Fruit fly (Drosophila melanogaster): Measurements from ENCODE around the gene Mitofilin.
A peak's percentile ranks its signal among the peaks of the same experiment; 100 is the strongest.

Mitofilin gene

DNA sequence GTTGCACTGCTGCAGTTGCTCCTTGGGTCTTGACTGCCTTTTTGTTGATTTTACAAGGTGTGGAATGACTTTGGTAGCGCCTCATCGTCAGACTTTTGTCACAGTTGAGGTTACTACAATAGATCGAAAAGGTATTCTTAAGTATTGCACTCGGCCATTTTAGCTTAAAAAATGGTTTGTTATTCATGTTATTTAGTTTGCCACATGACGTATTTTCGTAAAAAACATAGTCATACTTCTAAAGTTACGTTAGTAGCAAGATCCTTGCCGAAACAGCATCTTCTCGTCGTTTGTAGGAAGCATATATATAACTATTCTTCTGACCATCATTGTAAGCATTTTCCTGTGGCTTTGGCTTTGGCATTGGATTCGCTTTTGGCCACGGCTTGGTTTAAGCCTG lies 43.7 kb downstream of the Mitofilin start:
- TF ChIP-seq psq (optimal IDR thresholded peaks at IDR 0.05) = no peak
- TF ChIP-seq Dll (optimal IDR thresholded peaks at IDR 0.05) = no peak
- no peak for TF ChIP-seq CG8478 (optimal IDR thresholded peaks at IDR 0.05)
- TF ChIP-seq usp (GFP tag; optimal IDR thresholded peaks at IDR 0.05) = no peak
- no peak for TF ChIP-seq EcR (GFP tag; optimal IDR thresholded peaks at IDR 0.05)
- TF ChIP-seq pan (optimal IDR thresholded peaks at IDR 0.05) = no peak

DNA sequence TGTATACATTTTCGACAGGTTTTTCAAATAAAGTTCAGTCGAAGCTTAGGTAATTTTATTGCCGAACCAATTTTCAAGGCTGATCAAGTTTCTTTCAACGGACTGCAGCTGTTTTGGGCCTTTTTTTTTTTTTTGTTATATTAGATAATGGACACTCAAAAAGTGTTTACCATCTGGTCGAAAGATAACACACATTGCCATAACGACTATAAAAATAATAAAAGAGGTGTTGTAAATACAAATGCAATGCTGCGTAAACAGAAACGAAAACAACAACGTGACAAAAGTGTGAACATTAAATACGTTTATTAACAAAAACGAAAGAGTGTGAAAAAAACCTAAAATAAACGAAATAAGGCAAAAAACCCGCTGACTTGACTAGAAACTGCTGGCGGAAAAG lies 45.4 kb downstream of the Mitofilin start:
- TF ChIP-seq EcR (GFP tag; optimal IDR thresholded peaks at IDR 0.05) = no peak
- no peak for TF ChIP-seq Dll (optimal IDR thresholded peaks at IDR 0.05)
- TF ChIP-seq usp (GFP tag; optimal IDR thresholded peaks at IDR 0.05) = no peak
- no peak for TF ChIP-seq pan (optimal IDR thresholded peaks at IDR 0.05)
- TF ChIP-seq CG8478 (optimal IDR thresholded peaks at IDR 0.05) = no peak
- no peak for TF ChIP-seq psq (optimal IDR thresholded peaks at IDR 0.05)

DNA sequence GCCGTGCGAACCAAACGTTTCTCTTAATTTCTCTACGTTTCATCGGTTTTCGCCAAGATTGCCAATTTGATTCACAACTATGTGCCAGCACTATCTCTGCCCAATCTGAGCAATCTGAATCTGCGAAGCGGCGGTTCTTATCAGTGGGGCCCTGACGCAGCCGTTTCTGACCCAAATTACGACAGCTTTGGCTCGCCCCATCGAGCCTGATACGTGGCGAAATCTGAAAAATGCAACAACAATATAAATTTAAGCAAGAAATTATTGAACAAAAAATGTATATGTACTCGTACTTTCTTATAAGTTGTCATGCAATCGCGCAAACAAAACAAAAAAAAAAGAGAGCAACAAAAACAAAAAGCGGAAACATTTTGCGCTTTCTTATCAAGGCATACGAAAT lies 46.2 kb downstream of the Mitofilin start:
- TF ChIP-seq pan (optimal IDR thresholded peaks at IDR 0.05) (no peak), CG8478 (optimal IDR thresholded peaks at IDR 0.05) (no peak), psq (optimal IDR thresholded peaks at IDR 0.05) (no peak), EcR (GFP tag; optimal IDR thresholded peaks at IDR 0.05) (no peak), Dll (optimal IDR thresholded peaks at IDR 0.05) (no peak), usp (GFP tag; optimal IDR thresholded peaks at IDR 0.05) (no peak)

- TF ChIP-seq EcR (GFP tag; optimal IDR thresholded peaks at IDR 0.05) (peak in 1 of 2 experiments; percentile 64), CG8478 (optimal IDR thresholded peaks at IDR 0.05) (no peak)
Observed at dm6 chr3R:21976355-21976858, 46.7 kb downstream of the Mitofilin start.

- TF ChIP-seq Dll (optimal IDR thresholded peaks at IDR 0.05) (no peak), EcR (GFP tag; optimal IDR thresholded peaks at IDR 0.05) (no peak), usp (GFP tag; optimal IDR thresholded peaks at IDR 0.05) (no peak)
Observed at dm6 chr3R:21973029-21973428, 50.1 kb downstream of the Mitofilin start.

- TF ChIP-seq psq (optimal IDR thresholded peaks at IDR 0.05) (no peak), CG8478 (optimal IDR thresholded peaks at IDR 0.05) (no peak), EcR (GFP tag; optimal IDR thresholded peaks at IDR 0.05) (peak in 1 of 2 experiments; percentile 47)
Observed at dm6 chr3R:21972069-21972468, 51.1 kb downstream of the Mitofilin start.

dm6 chr3R:21971553-21971952 lies 51.6 kb downstream of the Mitofilin start:
- TF ChIP-seq psq (optimal IDR thresholded peaks at IDR 0.05) (no peak), Dll (optimal IDR thresholded peaks at IDR 0.05) (no peak), EcR (GFP tag; optimal IDR thresholded peaks at IDR 0.05) (no peak), CG8478 (optimal IDR thresholded peaks at IDR 0.05) (no peak), pan (optimal IDR thresholded peaks at IDR 0.05) (no peak), usp (GFP tag; optimal IDR thresholded peaks at IDR 0.05) (no peak)

DNA sequence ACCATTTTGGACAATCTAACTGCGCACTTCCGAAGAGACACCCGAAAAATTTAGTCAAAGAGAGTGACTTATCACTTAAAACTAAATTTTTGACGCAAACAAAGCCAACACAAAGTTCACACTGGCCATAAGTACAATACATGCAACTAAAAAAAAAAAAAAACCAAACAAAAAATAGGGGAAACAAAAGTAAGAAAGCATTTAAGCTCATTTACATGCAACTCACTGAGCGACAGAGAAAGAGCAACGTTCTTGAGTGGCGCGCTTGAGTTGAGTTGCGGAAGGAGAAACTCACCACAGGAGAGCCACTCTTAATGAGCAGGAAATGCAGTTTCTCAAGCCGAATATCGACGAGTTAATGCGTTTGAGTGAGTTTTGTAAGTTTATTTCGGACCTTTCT lies 52.0 kb downstream of the Mitofilin start:
- TF ChIP-seq psq (optimal IDR thresholded peaks at IDR 0.05) (no peak), CG8478 (optimal IDR thresholded peaks at IDR 0.05) (no peak), Dll (optimal IDR thresholded peaks at IDR 0.05) (no peak), usp (GFP tag; optimal IDR thresholded peaks at IDR 0.05) (no peak), pan (optimal IDR thresholded peaks at IDR 0.05) (no peak), EcR (GFP tag; optimal IDR thresholded peaks at IDR 0.05) (no peak)

DNA sequence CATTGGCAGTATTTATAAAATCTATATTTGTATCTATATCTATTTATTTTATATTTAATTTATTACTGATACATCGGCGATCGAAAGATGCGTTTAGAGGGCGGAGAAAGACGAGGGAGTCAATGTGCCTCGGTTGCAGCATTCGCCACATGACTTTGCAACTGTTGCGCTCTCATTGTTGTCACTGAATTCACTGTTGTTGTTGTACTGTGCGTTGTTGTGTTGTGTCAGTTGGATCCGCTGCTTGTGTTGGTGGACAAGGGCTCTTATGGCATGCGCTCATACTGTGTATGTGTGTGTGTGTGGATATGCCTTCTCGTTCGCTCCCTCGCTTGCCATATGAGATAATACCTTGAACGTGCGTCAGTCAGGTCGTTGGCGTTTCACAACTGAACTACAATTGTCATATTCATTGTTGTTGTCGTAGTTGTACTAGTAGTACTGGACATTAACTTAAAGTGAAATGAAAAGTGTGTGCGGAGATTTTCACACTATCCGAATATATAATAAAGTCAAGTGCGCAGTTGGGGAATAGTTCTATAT lies 52.5 kb downstream of the Mitofilin start:
- TF ChIP-seq EcR (GFP tag; optimal IDR thresholded peaks at IDR 0.05) = no peak
- TF ChIP-seq usp (GFP tag; optimal IDR thresholded peaks at IDR 0.05) = no peak
- no peak for TF ChIP-seq pan (optimal IDR thresholded peaks at IDR 0.05)
- TF ChIP-seq CG8478 (optimal IDR thresholded peaks at IDR 0.05) = no peak
- no peak for TF ChIP-seq Dll (optimal IDR thresholded peaks at IDR 0.05)
- TF ChIP-seq psq (optimal IDR thresholded peaks at IDR 0.05) = no peak

DNA sequence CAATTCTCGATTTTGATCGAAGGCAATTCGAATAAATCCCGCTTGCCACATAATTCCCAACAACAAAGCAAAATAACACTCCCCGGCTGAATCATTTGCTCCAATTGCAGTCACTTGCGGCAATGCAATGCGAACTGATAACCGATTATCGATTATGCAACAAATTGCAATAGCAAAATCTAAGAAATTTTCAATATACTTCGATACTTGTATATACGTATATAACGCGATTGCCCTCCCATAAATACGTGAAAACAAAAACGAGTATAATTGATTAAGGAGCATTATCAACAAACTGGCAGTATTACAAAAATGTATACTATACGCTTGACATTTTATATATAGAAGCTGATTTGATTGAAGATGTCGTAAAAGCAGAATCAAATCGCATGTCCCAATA lies 53.3 kb downstream of the Mitofilin start:
- TF ChIP-seq CG8478 (optimal IDR thresholded peaks at IDR 0.05) = no peak
- no peak for TF ChIP-seq psq (optimal IDR thresholded peaks at IDR 0.05)
- TF ChIP-seq EcR (GFP tag; optimal IDR thresholded peaks at IDR 0.05) = no peak
- TF ChIP-seq pan (optimal IDR thresholded peaks at IDR 0.05) = no peak
- TF ChIP-seq Dll (optimal IDR thresholded peaks at IDR 0.05) = no peak
- no peak for TF ChIP-seq usp (GFP tag; optimal IDR thresholded peaks at IDR 0.05)

Measured in whole organism.